Fruit fly (Drosophila melanogaster): Measurements from ENCODE around the gene Cip4.

Cip4 gene

dm6 chr3L:4393642-4394041 is 29.7 kb upstream of the Cip4 start:
- TF ChIP-seq dl (GFP tag; optimal IDR thresholded peaks at IDR 0.05; ENCODE audit: insufficient read depth in 1 of 2, partially characterized antibody in 2 of 2) (no peak), Jra (GFP tag; optimal IDR thresholded peaks at IDR 0.05) (no peak), Abd-B (GFP tag; optimal IDR thresholded peaks at IDR 0.05) (no peak), psq (GFP tag; optimal IDR thresholded peaks at IDR 0.05) (no peak), rgr (GFP tag; optimal IDR thresholded peaks at IDR 0.05) (no peak), tai (GFP tag; optimal IDR thresholded peaks at IDR 0.05) (no peak), brk (GFP tag; optimal IDR thresholded peaks at IDR 0.05) (no peak), br (GFP tag; optimal IDR thresholded peaks at IDR 0.05) (no peak), Dif (GFP tag; optimal IDR thresholded peaks at IDR 0.05; ENCODE audit: partially characterized antibody) (no peak), woc (GFP tag; optimal IDR thresholded peaks at IDR 0.05) (no peak), Mio (GFP tag; optimal IDR thresholded peaks at IDR 0.05) (no peak), dsf (GFP tag; optimal IDR thresholded peaks at IDR 0.05; ENCODE audit: borderline replicate concordance) (no peak), ey (GFP tag; optimal IDR thresholded peaks at IDR 0.05) (no peak), sv (GFP tag; optimal IDR thresholded peaks at IDR 0.05) (no peak), h (GFP tag; optimal IDR thresholded peaks at IDR 0.05) (no peak)

- TF ChIP-seq brk (GFP tag; optimal IDR thresholded peaks at IDR 0.05): no peak
These were observed 28.9 kb upstream of the Cip4 start for dm6 chr3L:4392851-4393250.

dm6 chr3L:4389104-4389503 is 25.2 kb upstream of the Cip4 start:
- TF ChIP-seq dsf (GFP tag; optimal IDR thresholded peaks at IDR 0.05; ENCODE audit: borderline replicate concordance) (no peak), ey (GFP tag; optimal IDR thresholded peaks at IDR 0.05) (peak; percentile 15), h (GFP tag; optimal IDR thresholded peaks at IDR 0.05) (peak; percentile 39)

- TF ChIP-seq Jra (GFP tag; optimal IDR thresholded peaks at IDR 0.05): no peak
- TF ChIP-seq dmrt93B (GFP tag; optimal IDR thresholded peaks at IDR 0.05): no peak
- TF ChIP-seq foxo (GFP tag; optimal IDR thresholded peaks at IDR 0.05): no peak
- TF ChIP-seq HLH106 (tag; optimal IDR thresholded peaks at IDR 0.05): no peak
- TF ChIP-seq N (GFP tag; optimal IDR thresholded peaks at IDR 0.05): no peak
- TF ChIP-seq CG32264 (GFP tag; optimal IDR thresholded peaks at IDR 0.05): no peak
- no peak for TF ChIP-seq CG9705 (GFP tag; optimal IDR thresholded peaks at IDR 0.05)
- TF ChIP-seq jim (GFP tag; optimal IDR thresholded peaks at IDR 0.05): no peak
- no peak for TF ChIP-seq psq (GFP tag; optimal IDR thresholded peaks at IDR 0.05)
- TF ChIP-seq dl (GFP tag; optimal IDR thresholded peaks at IDR 0.05; ENCODE audit: insufficient read depth in 1 of 2, partially characterized antibody in 2 of 2): no peak
- no peak for TF ChIP-seq tai (GFP tag; optimal IDR thresholded peaks at IDR 0.05)
- no peak for TF ChIP-seq sv (GFP tag; optimal IDR thresholded peaks at IDR 0.05)
- TF ChIP-seq Mio (GFP tag; optimal IDR thresholded peaks at IDR 0.05): no peak
- TF ChIP-seq rgr (GFP tag; optimal IDR thresholded peaks at IDR 0.05): no peak
- no peak for TF ChIP-seq usp (GFP tag; optimal IDR thresholded peaks at IDR 0.05)
- TF ChIP-seq OdsH (GFP tag; optimal IDR thresholded peaks at IDR 0.05): no peak
- TF ChIP-seq woc (GFP tag; optimal IDR thresholded peaks at IDR 0.05): no peak
- TF ChIP-seq Hr78 (GFP tag; optimal IDR thresholded peaks at IDR 0.05): no peak
- no peak for TF ChIP-seq Rel (GFP tag; optimal IDR thresholded peaks at IDR 0.05)
- TF ChIP-seq Rel (tag; optimal IDR thresholded peaks at IDR 0.05): no peak
These were observed 24.3 kb upstream of the Cip4 start for dm6 chr3L:4388215-4388614.

- TF ChIP-seq Hr78 (GFP tag; optimal IDR thresholded peaks at IDR 0.05): no peak
- TF ChIP-seq Rel (GFP tag; optimal IDR thresholded peaks at IDR 0.05): no peak
- peak; percentile 35 for TF ChIP-seq Rel (tag; optimal IDR thresholded peaks at IDR 0.05)
These were observed 20.4 kb upstream of the Cip4 start, which contains the start of gene slow for dm6 chr3L:4384326-4384662. TSS of gene slow (plus strand) at chr3L:4384442.

dm6 chr3L:4383543-4384325 is 19.8 kb upstream of the Cip4 start:
- TF ChIP-seq Myc (optimal IDR thresholded peaks at IDR 0.05) (peak; percentile 87), Vsx2 (GFP tag; optimal IDR thresholded peaks at IDR 0.05; ENCODE audit: partially characterized antibody) (no peak), woc (GFP tag; optimal IDR thresholded peaks at IDR 0.05) (peak; percentile 39), dmrt93B (GFP tag; optimal IDR thresholded peaks at IDR 0.05) (peak; percentile 18)

All from whole organism, wandering third instar larva.